Fruit fly (Drosophila melanogaster) whole organism, embryonic: ENCODE measurements around the gene ninaE.

Experiments
- Asciz ChIP-seq: fragments of 200-800 bp; sonication (Bioruptor generic); optimal IDR thresholded peaks from 2 replicates; lab custom pipeline; 2017; ENCODE audit warnings: missing biosample characterization, mild to moderate bottlenecking, missing genetic modification characterization, missing genetic modification reagents
- CG1024 ChIP-seq: fragments of 200-800 bp; sonication (Bioruptor generic); IDR thresholded peaks from 2 replicates; pipeline ENCODE4 v1.3.6; 2022; ENCODE audit warnings: missing biosample characterization, missing genetic modification characterization
- CG10565 ChIP-seq: fragments of 200-800 bp; sonication (Bioruptor generic); optimal IDR thresholded peaks from 3 replicates; lab custom pipeline; 2016; ENCODE audit warnings: missing biosample characterization, mild to moderate bottlenecking, missing genetic modification characterization
- CG11247 ChIP-seq: fragments of 200-800 bp; sonication (Bioruptor generic); IDR thresholded peaks from 2 replicates; pipeline ENCODE4 v1.3.6; 2022; ENCODE audit warnings: missing biosample characterization, missing genetic modification characterization
- CG11456 ChIP-seq: fragments of 200-800 bp; sonication (Bioruptor generic); IDR thresholded peaks from 3 replicates; pipeline ENCODE4 v1.3.6; 2022; ENCODE audit warnings: missing biosample characterization, missing genetic modification characterization
- CG13894 ChIP-seq: fragments of 200-800 bp; sonication (Bioruptor generic); optimal IDR thresholded peaks from 3 replicates; lab custom pipeline; 2018; ENCODE audit warnings: missing biosample characterization, mild to moderate bottlenecking, missing genetic modification characterization, moderate library complexity
- CG17568 ChIP-seq: fragments of 200-800 bp; sonication (Bioruptor generic); optimal IDR thresholded peaks from 2 replicates; lab custom pipeline; 2018; ENCODE audit warnings: missing biosample characterization, mild to moderate bottlenecking, missing genetic modification characterization, moderate library complexity
- CG1792 ChIP-seq: fragments of 200-800 bp; sonication (Bioruptor generic); optimal IDR thresholded peaks from 2 replicates; lab custom pipeline; 2016; ENCODE audit warnings: missing biosample characterization, missing genetic modification characterization
- CG18599 ChIP-seq: fragments of 200-800 bp; sonication (Bioruptor generic); optimal IDR thresholded peaks from 3 replicates; lab custom pipeline; 2017; ENCODE audit warnings: missing biosample characterization, missing genetic modification characterization, mild to moderate bottlenecking, moderate library complexity, missing genetic modification reagents
- CG2120 ChIP-seq: fragments of 200-800 bp; sonication (Bioruptor generic); optimal IDR thresholded peaks from 3 replicates; lab custom pipeline; 2016; ENCODE audit warnings: missing biosample characterization, missing genetic modification characterization
- CG2889 ChIP-seq: fragments of 200-800 bp; sonication (Bioruptor generic); IDR thresholded peaks from 3 replicates; pipeline ENCODE4 v1.3.6; 2022; ENCODE audit warnings: missing biosample characterization, missing genetic modification characterization
- CG30403 ChIP-seq: fragments of 200-800 bp; sonication (Bioruptor generic); optimal IDR thresholded peaks from 3 replicates; lab custom pipeline; 2016; ENCODE audit warnings: missing biosample characterization, missing genetic modification characterization
- CG34224 ChIP-seq: fragments of 200-800 bp; sonication (Bioruptor generic); IDR thresholded peaks from 3 replicates; pipeline ENCODE4 v1.3.6; 2022; ENCODE audit warnings: missing biosample characterization, missing genetic modification characterization; ENCODE audit not compliant: partially characterized antibody
- CG4617 ChIP-seq: fragments of 200-800 bp; sonication (Bioruptor generic); optimal IDR thresholded peaks from 3 replicates; lab custom pipeline; 2016; ENCODE audit warnings: missing biosample characterization, missing genetic modification characterization, borderline replicate concordance
- CG5953 ChIP-seq: fragments of 200-800 bp; sonication (Bioruptor generic); IDR thresholded peaks from 2 replicates; pipeline ENCODE4 v1.3.6; 2022; ENCODE audit warnings: missing biosample characterization, missing genetic modification characterization
- CG6175 ChIP-seq: fragments of 200-800 bp; sonication (Bioruptor generic); IDR thresholded peaks from 3 replicates; pipeline ENCODE4 v1.3.6; 2022; ENCODE audit warnings: missing biosample characterization, missing genetic modification characterization
- CG6765 ChIP-seq: fragments of 200-800 bp; sonication (Bioruptor generic); optimal IDR thresholded peaks from 3 replicates; lab custom pipeline; 2017; ENCODE audit warnings: missing biosample characterization, mild to moderate bottlenecking, missing genetic modification characterization
- CG8089 ChIP-seq: fragments of 200-800 bp; sonication (Bioruptor generic); optimal IDR thresholded peaks from 3 replicates; lab custom pipeline; 2016; ENCODE audit warnings: missing biosample characterization, missing genetic modification characterization
- Deaf1 ChIP-seq: fragments of 200-800 bp; optimal IDR thresholded peaks from 3 replicates; lab custom pipeline; 2019; ENCODE audit warnings: missing biosample characterization, mild to moderate bottlenecking, missing genetic modification characterization, moderate library complexity
- Doc3 ChIP-seq: fragments of 200-800 bp; sonication (Bioruptor generic); IDR thresholded peaks from 3 replicates; pipeline ENCODE4 v1.3.6; 2022; ENCODE audit warnings: missing biosample characterization, missing genetic modification characterization; ENCODE audit not compliant: partially characterized antibody
- Drgx ChIP-seq: fragments of 200-800 bp; sonication (Bioruptor generic); IDR thresholded peaks from 2 replicates; pipeline ENCODE4 v1.3.6; 2022; ENCODE audit warnings: missing biosample characterization, missing genetic modification characterization
- Hr3 ChIP-seq: fragments of 200-800 bp; sonication (Bioruptor generic); optimal IDR thresholded peaks from 3 replicates; lab custom pipeline; 2016; ENCODE audit warnings: missing biosample characterization, missing genetic modification characterization
- Mes4 ChIP-seq: fragments of 200-800 bp; sonication (Bioruptor generic); optimal IDR thresholded peaks from 2 replicates; lab custom pipeline; 2016; ENCODE audit warnings: missing biosample characterization, missing genetic modification characterization
- Oaz ChIP-seq: fragments of 200-800 bp; sonication (Bioruptor generic); IDR thresholded peaks from 2 replicates; pipeline ENCODE4 v1.3.6; 2022; ENCODE audit warnings: missing biosample characterization, missing genetic modification characterization
- Ravus ChIP-seq: fragments of 200-800 bp; sonication (Bioruptor generic); IDR thresholded peaks from 2 replicates; pipeline ENCODE4 v1.3.6; 2022; ENCODE audit warnings: missing biosample characterization, missing genetic modification characterization
- Scr ChIP-seq: fragments of 200-800 bp; sonication (Bioruptor generic); IDR thresholded peaks from 2 replicates; pipeline ENCODE4 v1.3.6; 2022; ENCODE audit warnings: missing biosample characterization, missing genetic modification characterization; ENCODE audit not compliant: partially characterized antibody
- Sin3A ChIP-seq: fragments of >200 bp; optimal IDR thresholded peaks from 2 replicates; lab custom pipeline; 2018
- Xrp1 ChIP-seq: fragments of 200-800 bp; sonication (Bioruptor generic); IDR thresholded peaks from 2 replicates; pipeline ENCODE4 v1.3.6; 2022; ENCODE audit warnings: missing biosample characterization, missing genetic modification characterization
- ac ChIP-seq: fragments of 200-800 bp; sonication (Bioruptor generic); optimal IDR thresholded peaks from 3 replicates; lab custom pipeline; 2017; ENCODE audit warnings: missing biosample characterization, mild to moderate bottlenecking, missing genetic modification characterization
- bigmax ChIP-seq: fragments of 200-800 bp; sonication (Bioruptor generic); optimal IDR thresholded peaks from 2 replicates; lab custom pipeline; 2018; ENCODE audit warnings: missing biosample characterization, mild to moderate bottlenecking, missing genetic modification characterization
- btn ChIP-seq: fragments of 200-800 bp; sonication (Bioruptor generic); optimal IDR thresholded peaks from 2 replicates; lab custom pipeline; 2016; ENCODE audit warnings: missing biosample characterization, missing genetic modification characterization
- crol ChIP-seq: fragments of 200-800 bp; sonication (Bioruptor generic); IDR thresholded peaks from 2 replicates; pipeline ENCODE4 v1.3.6; 2022; ENCODE audit warnings: missing biosample characterization, missing genetic modification characterization
- crp ChIP-seq, 2 experiments: fragments of 200-800 bp; sonication (Bioruptor generic); optimal IDR thresholded peaks; 2 replicates in 1 of 2; 3 replicates in 1 of 2; lab custom pipeline; 2017; ENCODE audit warnings: missing biosample characterization in 2 of 2, missing genetic modification characterization in 2 of 2, mild to moderate bottlenecking in 1 of 2, moderate library complexity in 1 of 2
- eve ChIP-seq, 2 experiments: fragments of >200 bp; optimal IDR thresholded peaks; 2 replicates each; lab custom pipeline; 2017; ENCODE audit warnings: missing biosample characterization in 2 of 2, missing genetic modification characterization in 2 of 2
- fd64A ChIP-seq: fragments of 200-800 bp; sonication (Bioruptor generic); optimal IDR thresholded peaks from 3 replicates; lab custom pipeline; 2018; ENCODE audit warnings: missing biosample characterization, mild to moderate bottlenecking, missing genetic modification characterization
- mirr ChIP-seq: fragments of 200-800 bp; sonication (Bioruptor generic); optimal IDR thresholded peaks from 3 replicates; lab custom pipeline; 2018; ENCODE audit warnings: missing biosample characterization, mild to moderate bottlenecking, missing genetic modification characterization
- oc ChIP-seq: fragments of 200-800 bp; sonication (Bioruptor generic); optimal IDR thresholded peaks from 2 replicates; lab custom pipeline; 2018; ENCODE audit warnings: missing biosample characterization, mild to moderate bottlenecking, missing genetic modification characterization, moderate library complexity
- org-1 ChIP-seq: fragments of 200-800 bp; sonication (Bioruptor generic); optimal IDR thresholded peaks from 2 replicates; lab custom pipeline; 2017; ENCODE audit warnings: missing biosample characterization, missing genetic modification characterization
- peb ChIP-seq: fragments of 200-800 bp; sonication (Bioruptor generic); IDR thresholded peaks from 2 replicates; pipeline ENCODE4 v1.3.6; 2022; ENCODE audit warnings: missing biosample characterization, missing genetic modification characterization
- ro ChIP-seq: fragments of 200-800 bp; sonication (Bioruptor generic); IDR thresholded peaks from 2 replicates; pipeline ENCODE4 v1.3.6; 2022; ENCODE audit warnings: missing biosample characterization, missing genetic modification characterization
- slbo ChIP-seq: fragments of 200-800 bp; sonication (Bioruptor generic); IDR thresholded peaks from 2 replicates; pipeline ENCODE4 v1.3.6; 2022; ENCODE audit warnings: missing biosample characterization, missing genetic modification characterization
- so ChIP-seq: fragments of 200-800 bp; sonication (Bioruptor generic); IDR thresholded peaks from 3 replicates; pipeline ENCODE4 v1.3.6; 2022; ENCODE audit warnings: missing biosample characterization, missing genetic modification characterization
- ssp ChIP-seq: fragments of 200-800 bp; sonication (Bioruptor generic); IDR thresholded peaks from 2 replicates; pipeline ENCODE4 v1.3.6; 2022; ENCODE audit warnings: missing biosample characterization, missing genetic modification characterization
- stc ChIP-seq: fragments of 200-800 bp; sonication (Bioruptor generic); IDR thresholded peaks from 2 replicates; pipeline ENCODE4 v1.3.6; 2022; ENCODE audit warnings: missing biosample characterization, missing genetic modification characterization
- zen2 ChIP-seq: fragments of 200-800 bp; sonication (Bioruptor generic); IDR thresholded peaks from 3 replicates; pipeline ENCODE4 v1.3.6; 2022; ENCODE audit warnings: missing biosample characterization, missing genetic modification characterization; ENCODE audit not compliant: partially characterized antibody

The ninaE gene

dm6 chr3R:19892046-19892445 lies 4.0 kb upstream of the ninaE start (continued):
- TF ChIP-seq Ravus (GFP tag; lab: Robert Waterston, UW) = no peak
- TF ChIP-seq ro (GFP tag; lab: Robert Waterston, UW) = peak; percentile 32; the same call in 1 of the 2 replicates
- peak; percentile 7 for TF ChIP-seq ac (GFP tag; lab: Kevin White, UChicago)
- TF ChIP-seq Drgx (GFP tag; lab: Robert Waterston, UW) = peak; percentile 68
- TF ChIP-seq eve (GFP tag; optimal IDR thresholded peaks at IDR 0.05; lab: Kevin White, UChicago) = no peak
- peak; percentile 65 for TF ChIP-seq CG11247
- TF ChIP-seq org-1 (GFP tag; lab: Kevin White, UChicago) = peak; percentile 69
- peak; percentile 65 for TF ChIP-seq CG1792
- no peak for TF ChIP-seq CG5953 (GFP tag; lab: Robert Waterston, UW)
- TF ChIP-seq Doc3 (GFP tag; lab: Robert Waterston, UW) = no peak
- TF ChIP-seq CG11456 = peak; percentile 82
- peak; percentile 57 for TF ChIP-seq ssp (GFP tag; lab: Robert Waterston, UW)
- no peak for TF ChIP-seq bigmax (GFP tag; lab: Kevin White, UChicago)
- no peak for TF ChIP-seq crp (GFP tag; optimal IDR thresholded peaks at IDR 0.05; lab: Kevin White, UChicago)
- TF ChIP-seq oc (tag; lab: Kevin White, UChicago) = no peak
- TF ChIP-seq Mes4 (GFP tag; lab: Kevin White, UChicago) = no peak
- no peak for TF ChIP-seq crol (GFP tag; lab: Robert Waterston, UW)
- TF ChIP-seq Sin3A (lab: Kevin White, UChicago) = no peak
- 0 out of 2 replicates have a peak, but pooled peaks have one; percentile 20 for TF ChIP-seq Oaz (GFP tag; lab: Robert Waterston, UW)
- TF ChIP-seq CG4617 (GFP tag; lab: Kevin White, UChicago) = no peak
- TF ChIP-seq slbo (GFP tag; lab: Robert Waterston, UW) = peak; percentile 69
- peak; percentile 80; the same call in 1 of the 2 replicates for TF ChIP-seq Xrp1
- peak; percentile 59 for TF ChIP-seq CG17568 (GFP tag; lab: Kevin White, UChicago)
- peak; percentile 72 for TF ChIP-seq peb (GFP tag; lab: Robert Waterston, UW)
- TF ChIP-seq Deaf1 = peak; percentile 55
- TF ChIP-seq CG2120 (GFP tag; lab: Kevin White, UChicago) = peak; percentile 55
- peak; percentile 51 for TF ChIP-seq btn (GFP tag; lab: Kevin White, UChicago)
- peak; percentile 49 for TF ChIP-seq mirr (GFP tag; lab: Kevin White, UChicago)
- no peak for TF ChIP-seq CG34224 (GFP tag; lab: Robert Waterston, UW)
- TF ChIP-seq so (GFP tag; lab: Robert Waterston, UW) = peak; percentile 71; the same call in 2 of the 3 replicates
- peak; percentile 54 for TF ChIP-seq CG6765 (GFP tag; lab: Kevin White, UChicago)
- TF ChIP-seq CG18599 = peak; percentile 78
- peak; percentile 69 for TF ChIP-seq stc
- 0 out of 2 replicates have a peak, but pooled peaks have one; percentile 25 for TF ChIP-seq Scr (GFP tag; lab: Robert Waterston, UW)
- peak; percentile 33; the same call in 1 of the 3 replicates for TF ChIP-seq zen2 (GFP tag; lab: Robert Waterston, UW)
- TF ChIP-seq CG10565 (GFP tag; lab: Kevin White, UChicago) = no peak
- peak; percentile 63 for TF ChIP-seq Asciz (GFP tag; lab: Kevin White, UChicago)
- TF ChIP-seq fd64A = peak; percentile 47
- no peak for TF ChIP-seq CG2889 (GFP tag; lab: Robert Waterston, UW)
- TF ChIP-seq CG1024 (GFP tag; lab: Robert Waterston, UW) = no peak
- peak; percentile 23 for TF ChIP-seq Hr3 (GFP tag; lab: Kevin White, UChicago)
- peak; percentile 31 for TF ChIP-seq CG8089
- TF ChIP-seq CG13894 (tag; lab: Kevin White, UChicago) = no peak
- TF ChIP-seq CG6175 (GFP tag; lab: Robert Waterston, UW) = peak; percentile 11; the same call in 1 of the 3 replicates
- peak; percentile 66 for TF ChIP-seq CG30403
